Worm (Caenorhabditis elegans) whole organism, L2 larva: ENCODE results near the gene B0403.5.

Experiments used
- C34F6.9 ChIP-seq: fragments of 150-350 bp; optimal IDR thresholded peaks from 2 replicates; lab custom pipeline; 2014; ENCODE audit warnings: missing biosample characterization, missing genetic modification characterization
- R02D3.7 ChIP-seq: fragments of 150-350 bp; optimal IDR thresholded peaks from 2 replicates; lab custom pipeline; 2014; ENCODE audit warnings: missing biosample characterization, missing genetic modification characterization
- alr-1 ChIP-seq: fragments of 150-350 bp; optimal IDR thresholded peaks from 2 replicates; lab custom pipeline; 2014; ENCODE audit warnings: missing biosample characterization, missing genetic modification characterization
- aly-2 ChIP-seq: fragments of 150-350 bp; optimal IDR thresholded peaks from 2 replicates; lab custom pipeline; 2014; ENCODE audit warnings: missing biosample characterization, missing genetic modification characterization
- ama-1 ChIP-seq: fragments of 150-350 bp; optimal IDR thresholded peaks from 2 replicates; lab custom pipeline; 2018; ENCODE audit warnings: inconsistent platforms
- blmp-1 ChIP-seq: sonication (generic microtip); optimal IDR thresholded peaks from 2 replicates; lab custom pipeline; 2017; ENCODE audit warnings: missing genetic modification characterization, mild to moderate bottlenecking, missing compliant biosample characterization, antibody characterized with exemption, moderate library complexity; ENCODE audit not compliant: insufficient read depth
- ceh-16 ChIP-seq: fragments of 150-350 bp; optimal IDR thresholded peaks from 2 replicates; lab custom pipeline; 2014; ENCODE audit warnings: missing biosample characterization, missing genetic modification characterization
- ceh-82 ChIP-seq: fragments of 150-350 bp; optimal IDR thresholded peaks from 2 replicates; lab custom pipeline; 2014; ENCODE audit warnings: missing biosample characterization, missing genetic modification characterization
- crh-2 ChIP-seq: sonication (generic microtip); optimal IDR thresholded peaks from 2 replicates; lab custom pipeline; 2017; ENCODE audit warnings: missing biosample characterization, missing genetic modification characterization
- dmd-4 ChIP-seq: sonication (generic microtip); optimal IDR thresholded peaks from 2 replicates; lab custom pipeline; 2017; ENCODE audit warnings: missing biosample characterization, missing genetic modification characterization
- egl-27 ChIP-seq: sonication (generic microtip); optimal IDR thresholded peaks from 3 replicates; lab custom pipeline; 2017; ENCODE audit warnings: missing biosample characterization, missing genetic modification reagents, missing genetic modification characterization
- elt-1 ChIP-seq: fragments of 150-350 bp; optimal IDR thresholded peaks from 2 replicates; lab custom pipeline; 2014; ENCODE audit warnings: missing biosample characterization, missing genetic modification characterization
- fos-1 ChIP-seq: fragments of 150-350 bp; optimal IDR thresholded peaks from 2 replicates; lab custom pipeline; 2014; ENCODE audit warnings: missing biosample characterization, missing genetic modification characterization
- gmeb-1 ChIP-seq: fragments of 150-350 bp; optimal IDR thresholded peaks from 2 replicates; lab custom pipeline; 2014; ENCODE audit warnings: missing biosample characterization, missing genetic modification characterization
- lin-11 ChIP-seq: fragments of 150-350 bp; sonication (generic microtip); optimal IDR thresholded peaks from 2 replicates; lab custom pipeline; 2014; ENCODE audit warnings: missing biosample characterization, missing genetic modification characterization, inconsistent platforms, mixed read lengths
- lin-13 ChIP-seq: fragments of 150-350 bp; optimal IDR thresholded peaks from 2 replicates; lab custom pipeline; 2014; ENCODE audit warnings: missing biosample characterization, missing genetic modification reagents, missing genetic modification characterization
- lsy-2 ChIP-seq, 2 experiments: fragments of 150-350 bp in 1 of 2; sonication (generic microtip) in 1 of 2; optimal IDR thresholded peaks; 2 replicates each; lab custom pipeline; 2014 to 2017; ENCODE audit warnings: missing biosample characterization in 2 of 2, missing genetic modification characterization in 2 of 2
- mbf-1 ChIP-seq: sonication (generic microtip); optimal IDR thresholded peaks from 2 replicates; lab custom pipeline; 2017; ENCODE audit warnings: missing biosample characterization, missing genetic modification characterization
- mdl-1 ChIP-seq, 2 experiments: fragments of 150-350 bp in 1 of 2; sonication (generic microtip) in 1 of 2; optimal IDR thresholded peaks; 2 replicates each; lab custom pipeline; 2017; ENCODE audit warnings: missing biosample characterization in 2 of 2, missing genetic modification characterization in 2 of 2
- nhr-10 ChIP-seq: sonication (generic microtip); optimal IDR thresholded peaks from 2 replicates; lab custom pipeline; 2017; ENCODE audit warnings: missing biosample characterization, missing genetic modification characterization
- nhr-129 ChIP-seq: fragments of 150-350 bp; optimal IDR thresholded peaks from 2 replicates; lab custom pipeline; 2014; ENCODE audit warnings: missing biosample characterization, missing genetic modification characterization
- nhr-21 ChIP-seq: fragments of 150-350 bp; optimal IDR thresholded peaks from 2 replicates; lab custom pipeline; 2014; ENCODE audit warnings: missing biosample characterization, missing genetic modification characterization
- nhr-23 ChIP-seq: fragments of 150-350 bp; optimal IDR thresholded peaks from 2 replicates; lab custom pipeline; 2014; ENCODE audit warnings: missing biosample characterization, missing genetic modification reagents, missing genetic modification characterization
- nhr-237 ChIP-seq: fragments of 150-350 bp; optimal IDR thresholded peaks from 2 replicates; lab custom pipeline; 2014; ENCODE audit warnings: missing biosample characterization, missing genetic modification characterization
- nhr-25 ChIP-seq: fragments of 150-350 bp; sonication (generic microtip); optimal IDR thresholded peaks from 3 replicates; lab custom pipeline; 2014; ENCODE audit warnings: missing biosample characterization, missing genetic modification characterization
- nhr-6 ChIP-seq: fragments of 150-350 bp; optimal IDR thresholded peaks from 2 replicates; lab custom pipeline; 2014; ENCODE audit warnings: missing biosample characterization, missing genetic modification characterization
- sem-4 ChIP-seq: fragments of 150-350 bp; optimal IDR thresholded peaks from 2 replicates; lab custom pipeline; 2014; ENCODE audit warnings: missing biosample characterization, missing genetic modification reagents, missing genetic modification characterization
- skn-1 ChIP-seq: sonication (generic microtip); optimal IDR thresholded peaks from 2 replicates; lab custom pipeline; 2017; ENCODE audit warnings: missing biosample characterization, missing genetic modification characterization
- sma-3 ChIP-seq: sonication (generic microtip); optimal IDR thresholded peaks from 2 replicates; lab custom pipeline; 2016; ENCODE audit warnings: missing genetic modification reagents, missing genetic modification characterization, missing compliant biosample characterization
- sma-9 ChIP-seq, 2 experiments: fragments of 150-350 bp in 1 of 2; sonication (generic microtip) in 1 of 2; optimal IDR thresholded peaks; 2 replicates each; lab custom pipeline; 2014 to 2016; ENCODE audit warnings: missing genetic modification characterization in 2 of 2, mild to moderate bottlenecking in 1 of 2, missing biosample characterization in 1 of 2, missing compliant biosample characterization in 1 of 2, missing genetic modification reagents in 1 of 2, moderate library complexity in 1 of 2
- snpc-4 ChIP-seq: fragments of 150-350 bp; optimal IDR thresholded peaks from 2 replicates; lab custom pipeline; 2014; ENCODE audit warnings: missing biosample characterization, missing genetic modification characterization
- unc-39 ChIP-seq: fragments of 150-350 bp; optimal IDR thresholded peaks from 2 replicates; lab custom pipeline; 2014; ENCODE audit warnings: missing biosample characterization, missing genetic modification characterization
- unc-62 ChIP-seq: fragments of 150-350 bp; optimal IDR thresholded peaks from 2 replicates; lab custom pipeline; 2014; ENCODE audit warnings: missing biosample characterization, missing genetic modification reagents, missing genetic modification characterization
- zag-1 ChIP-seq: fragments of 150-350 bp; optimal IDR thresholded peaks from 2 replicates; lab custom pipeline; 2014; ENCODE audit warnings: missing biosample characterization, missing genetic modification characterization
- ztf-1 ChIP-seq: fragments of 200-800 bp; sonication (Bioruptor generic); conservative IDR thresholded peaks from 2 replicates; pipeline ENCODE4 v1.3.6; 2022; ENCODE audit warnings: missing genetic modification characterization, missing compliant biosample characterization
- ztf-11 ChIP-seq: sonication (generic microtip); optimal IDR thresholded peaks from 2 replicates; lab custom pipeline; 2017; ENCODE audit warnings: missing biosample characterization, missing genetic modification characterization

Gene B0403.5

ce11 chrX:7057357-7057756, at the start of gene B0403.5:
B0403.5 (plus strand) TSS chrX:7057724.
- TF ChIP-seq R02D3.7 (tag; lab: Kevin White, UChicago) (no peak), mdl-1 (tag; optimal IDR thresholded peaks at IDR 0.05; lab: Kevin White, UChicago) (no peak), crh-2 (tag; lab: Kevin White, UChicago) (no peak), fos-1 (no peak), blmp-1 (tag; lab: Kevin White, UChicago) (peak; percentile 51), alr-1 (tag; lab: Kevin White, UChicago) (no peak), gmeb-1 (tag; lab: Kevin White, UChicago) (no peak), snpc-4 (no peak)

ce11 chrX:7019733-7020132, 37.8 kb upstream of the B0403.5 start, which contains the start of gene cah-5:
cah-5 (plus strand) TSS chrX:7020033.
- no peak for TF ChIP-seq unc-39 (tag; lab: Kevin White, UChicago)
- no peak for TF ChIP-seq nhr-129 (tag; lab: Kevin White, UChicago)
- TF ChIP-seq unc-62 (GFP tag; lab: Kevin White, UChicago), result no peak
- TF ChIP-seq gmeb-1 (tag; lab: Kevin White, UChicago), result no peak
- no peak for TF ChIP-seq nhr-10 (tag; lab: Kevin White, UChicago)
- no peak for TF ChIP-seq fos-1
- no peak for TF ChIP-seq nhr-21 (tag; lab: Kevin White, UChicago)
- no peak for TF ChIP-seq ztf-11
- no peak for TF ChIP-seq nhr-237 (tag; lab: Kevin White, UChicago)
- TF ChIP-seq skn-1 (tag; lab: Kevin White, UChicago), result no peak
- no peak for TF ChIP-seq mbf-1 (tag; lab: Kevin White, UChicago)
- no peak for TF ChIP-seq zag-1 (tag; lab: Kevin White, UChicago)
- no peak for TF ChIP-seq blmp-1 (tag; lab: Kevin White, UChicago)
- TF ChIP-seq nhr-25 (tag; lab: Kevin White, UChicago), result no peak
- no peak for TF ChIP-seq lin-13 (GFP tag; lab: Kevin White, UChicago)
- no peak for TF ChIP-seq lsy-2 (tag; optimal IDR thresholded peaks at IDR 0.05; lab: Kevin White, UChicago)
- no peak for TF ChIP-seq ztf-1 (GFP tag; lab: Robert Waterston, UW)

DNA sequence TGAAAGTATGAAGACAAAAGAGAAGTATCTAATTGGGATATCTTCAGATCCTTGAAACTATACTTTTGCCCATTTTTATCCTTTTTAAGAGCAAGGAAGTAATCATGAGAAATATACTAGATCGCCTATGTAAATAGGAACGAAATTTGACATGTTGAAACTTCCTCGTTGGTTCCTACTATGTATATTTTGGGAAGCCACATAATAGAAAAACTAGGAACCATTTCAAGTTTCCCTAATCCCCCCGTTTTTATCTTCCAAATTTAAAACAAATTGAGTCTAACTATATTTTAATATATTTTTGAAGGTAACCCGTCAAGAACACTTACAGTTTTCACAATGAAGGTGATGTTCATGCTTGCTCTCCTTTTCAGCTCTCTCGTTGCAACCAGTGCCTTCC, 28.7 kb upstream of the B0403.5 start, which contains the start of gene flp-26:
flp-26 (plus strand) TSS at position 301 of the 400 bp plus-strand sequence.
- TF ChIP-seq nhr-237 (tag; lab: Kevin White, UChicago) (no peak), dmd-4 (tag; lab: Kevin White, UChicago) (no peak), R02D3.7 (tag; lab: Kevin White, UChicago) (no peak)
- TF ChIP-seq, all 48 proteins: peak for 0

- no peak for TF ChIP-seq sma-9 (GFP tag; optimal IDR thresholded peaks at IDR 0.05; lab: Kevin White, UChicago)
- TF ChIP-seq sma-9 (tag; optimal IDR thresholded peaks at IDR 0.05; lab: Kevin White, UChicago), result no peak
- TF ChIP-seq fos-1, result no peak
- TF ChIP-seq nhr-21 (tag; lab: Kevin White, UChicago), result no peak
- TF ChIP-seq lin-11 (tag; lab: Kevin White, UChicago), result no peak
- TF ChIP-seq, all 48 proteins: peak for 0
Measured at ce11 chrX:7033716-7034270, 23.7 kb upstream of the B0403.5 start.

- TF ChIP-seq nhr-6 (tag; lab: Kevin White, UChicago), result no peak
- no peak for TF ChIP-seq nhr-23
- TF ChIP-seq mdl-1 (tag; optimal IDR thresholded peaks at IDR 0.05; lab: Kevin White, UChicago), result no peak
- TF ChIP-seq fos-1, result no peak
- TF ChIP-seq elt-1 (tag; lab: Kevin White, UChicago), result no peak
- TF ChIP-seq, all 48 proteins: peak for 0
Measured at ce11 chrX:7035937-7036336, 21.6 kb upstream of the B0403.5 start, which contains the start of gene cest-19. cest-19 (minus strand) TSS chrX:7036037.

DNA sequence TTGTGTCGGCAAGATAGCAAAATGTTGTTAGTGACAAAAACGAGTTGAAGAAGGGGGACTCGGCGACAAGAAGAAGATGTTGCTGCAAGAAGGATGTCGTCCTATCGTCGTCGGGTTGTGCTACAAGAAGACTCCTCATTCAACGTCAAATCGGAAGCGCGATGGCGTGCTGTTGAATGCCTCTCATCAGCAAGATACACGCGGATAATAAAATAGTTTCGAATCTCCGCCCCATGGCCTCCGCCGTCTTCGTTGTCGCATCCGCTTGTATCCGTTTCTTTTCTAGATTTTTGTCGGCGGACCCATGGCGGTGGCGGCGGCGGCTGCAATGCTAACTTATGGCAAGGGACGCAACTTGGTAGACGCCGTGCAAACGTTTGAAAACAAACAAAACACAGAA, 19.5 kb upstream of the B0403.5 start:
- no peak for TF ChIP-seq lin-11 (tag; lab: Kevin White, UChicago)
- no peak for TF ChIP-seq nhr-129 (tag; lab: Kevin White, UChicago)
- TF ChIP-seq, all 48 proteins: peak for 0

DNA sequence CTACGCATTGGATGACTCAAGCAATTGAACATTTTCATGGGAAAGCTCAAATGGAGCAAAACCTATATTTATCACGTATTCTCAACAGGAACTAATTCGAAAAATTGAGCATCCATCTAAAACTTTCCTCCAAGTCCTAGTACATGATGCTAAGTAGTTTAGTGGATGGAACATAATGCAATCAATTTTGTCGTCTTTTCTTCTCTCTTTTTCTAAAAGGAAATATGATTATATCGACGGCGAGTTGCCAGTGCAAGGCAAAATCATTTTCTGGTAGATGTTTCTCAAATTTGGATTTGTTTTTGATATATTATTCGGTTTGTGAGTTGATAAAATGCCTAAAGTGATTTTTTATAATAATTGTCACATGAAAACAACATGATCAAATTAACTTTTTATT, 16.8 kb upstream of the B0403.5 start:
- TF ChIP-seq zag-1 (tag; lab: Kevin White, UChicago), result peak; percentile 47
- peak; percentile 40 for TF ChIP-seq sem-4 (tag; lab: Kevin White, UChicago)
- TF ChIP-seq fos-1, result no peak
- TF ChIP-seq egl-27, result peak; percentile 33
- no peak for TF ChIP-seq dmd-4 (tag; lab: Kevin White, UChicago)
- no peak for TF ChIP-seq mbf-1 (tag; lab: Kevin White, UChicago)
- no peak for TF ChIP-seq ama-1 (lab: Kevin White, UChicago)
- no peak for TF ChIP-seq ceh-82 (tag; lab: Kevin White, UChicago)
- peak; percentile 10 for TF ChIP-seq C34F6.9 (tag; lab: Kevin White, UChicago)
- TF ChIP-seq crh-2 (tag; lab: Kevin White, UChicago), result no peak
- TF ChIP-seq elt-1 (tag; lab: Kevin White, UChicago), result no peak
- TF ChIP-seq lsy-2 (tag; optimal IDR thresholded peaks at IDR 0.05; lab: Kevin White, UChicago), result peak in 1 of 2 experiments; percentile 30
- TF ChIP-seq ztf-1 (GFP tag; lab: Robert Waterston, UW), result no peak
- no peak for TF ChIP-seq aly-2
- no peak for TF ChIP-seq ceh-16
- TF ChIP-seq sma-9 (GFP tag; optimal IDR thresholded peaks at IDR 0.05; lab: Kevin White, UChicago), result peak; percentile 23
- no peak for TF ChIP-seq sma-9 (tag; optimal IDR thresholded peaks at IDR 0.05; lab: Kevin White, UChicago)
- TF ChIP-seq sma-3 (GFP tag; lab: Kevin White, UChicago), result no peak
